Worm (Caenorhabditis elegans): ENCODE measurements around the gene lsm-1.
"Not testable (repeated sequence)": the region's sequence is repeated elsewhere in the genome, so short reads cannot be mapped to it uniquely, and the experiment has no call there.

lsm-1 gene

ce11 chrII:11107828-11108227, 18.9 kb upstream of the lsm-1 start, which contains the start of gene apc-17:
apc-17 (plus strand) TSS chrII:11108128.
- TF ChIP-seq tbx-37 (GFP tag; conservative IDR thresholded peaks at IDR 0.05) (no peak), ama-1 (optimal IDR thresholded peaks at IDR 0.05) (no peak), hmg-4 (GFP tag; optimal IDR thresholded peaks at IDR 0.05) (no peak)

ce11 chrII:11110419-11110818, 16.3 kb upstream of the lsm-1 start:
- TF ChIP-seq pes-1 (GFP tag; IDR thresholded peaks at IDR 0.05), result no peak
- TF ChIP-seq ets-7 (tag; optimal IDR thresholded peaks at IDR 0.05), result no peak
- TF ChIP-seq tbx-37 (GFP tag; conservative IDR thresholded peaks at IDR 0.05), result no peak
- TF ChIP-seq ama-1 (optimal IDR thresholded peaks at IDR 0.05), result no peak
- TF ChIP-seq ceh-36 (tag; optimal IDR thresholded peaks at IDR 0.05), result no peak
- TF ChIP-seq hnd-1 (tag; optimal IDR thresholded peaks at IDR 0.05), result no peak
- TF ChIP-seq sea-1 (GFP tag; conservative IDR thresholded peaks at IDR 0.05), result no peak
- TF ChIP-seq tbx-11 (GFP tag; IDR thresholded peaks at IDR 0.05), result no peak
- no peak for TF ChIP-seq F13C5.2 (tag; optimal IDR thresholded peaks at IDR 0.05)
- no peak for TF ChIP-seq hmbx-1 (tag; optimal IDR thresholded peaks at IDR 0.05)
- no peak for TF ChIP-seq aly-1 (tag; optimal IDR thresholded peaks at IDR 0.05)

DNA sequence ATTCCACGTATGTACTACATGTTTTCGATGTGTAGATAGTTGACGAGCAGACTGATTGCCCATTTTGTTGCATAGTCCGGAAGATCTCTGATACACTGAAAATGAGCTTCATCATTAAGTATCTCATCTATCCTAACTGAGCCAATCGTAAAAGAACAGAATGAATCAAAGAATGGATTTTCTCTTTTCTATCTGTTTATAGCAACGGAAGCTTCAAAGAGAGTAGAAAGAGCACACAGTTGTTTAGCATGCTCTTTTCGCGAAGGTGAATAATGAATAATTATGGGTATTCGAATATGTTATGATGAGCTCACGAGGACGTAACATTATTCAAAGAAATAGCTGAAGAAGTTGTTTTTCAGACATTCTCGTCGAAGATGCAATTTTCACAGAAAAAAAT, 15.6 kb upstream of the lsm-1 start, which contains the start of gene glb-4:
Gene glb-4, minus strand, starts transcription at position 101 of the 400 bp plus-strand sequence.
- TF ChIP-seq flt-1 (GFP tag; IDR thresholded peaks at IDR 0.05) (no peak), ceh-36 (tag; optimal IDR thresholded peaks at IDR 0.05) (no peak), B0310.2 (tag; optimal IDR thresholded peaks at IDR 0.05) (no peak), ets-7 (tag; optimal IDR thresholded peaks at IDR 0.05) (no peak), hmg-4 (GFP tag; optimal IDR thresholded peaks at IDR 0.05) (no peak), F13C5.2 (tag; optimal IDR thresholded peaks at IDR 0.05) (no peak), tbx-11 (GFP tag; IDR thresholded peaks at IDR 0.05) (no peak), ama-1 (optimal IDR thresholded peaks at IDR 0.05) (no peak), pes-1 (GFP tag; IDR thresholded peaks at IDR 0.05) (no peak), sea-1 (GFP tag; conservative IDR thresholded peaks at IDR 0.05) (no peak), hnd-1 (tag; optimal IDR thresholded peaks at IDR 0.05) (no peak), hmbx-1 (tag; optimal IDR thresholded peaks at IDR 0.05) (no peak), aly-1 (tag; optimal IDR thresholded peaks at IDR 0.05) (no peak), ceh-13 (GFP tag; optimal IDR thresholded peaks at IDR 0.05) (no peak), scrt-1 (GFP tag; IDR thresholded peaks at IDR 0.05) (no peak), tbx-37 (GFP tag; conservative IDR thresholded peaks at IDR 0.05) (no peak), tra-4 (tag; optimal IDR thresholded peaks at IDR 0.05) (no peak)

ce11 chrII:11112419-11112818, 14.3 kb upstream of the lsm-1 start, which contains the start of gene mat-2:
mat-2 (plus strand) TSS chrII:11112719.
- TF ChIP-seq B0310.2 (tag; optimal IDR thresholded peaks at IDR 0.05) (no peak), tbx-37 (GFP tag; conservative IDR thresholded peaks at IDR 0.05) (no peak), scrt-1 (GFP tag; IDR thresholded peaks at IDR 0.05) (no peak), hmg-4 (GFP tag; optimal IDR thresholded peaks at IDR 0.05) (no peak), ets-7 (tag; optimal IDR thresholded peaks at IDR 0.05) (no peak), tbx-11 (GFP tag; IDR thresholded peaks at IDR 0.05) (no peak), hnd-1 (tag; optimal IDR thresholded peaks at IDR 0.05) (no peak), F13C5.2 (tag; optimal IDR thresholded peaks at IDR 0.05) (no peak), tra-4 (tag; optimal IDR thresholded peaks at IDR 0.05) (no peak), flt-1 (GFP tag; IDR thresholded peaks at IDR 0.05) (no peak), aly-1 (tag; optimal IDR thresholded peaks at IDR 0.05) (no peak)

ce11 chrII:11121800-11122199, 5.0 kb upstream of the lsm-1 start, which contains the start of gene W10C6.2:
W10C6.2 (minus strand) TSS chrII:11121900.
- TF ChIP-seq pes-1 (GFP tag; IDR thresholded peaks at IDR 0.05); scrt-1 (GFP tag; IDR thresholded peaks at IDR 0.05); tbx-37 (GFP tag; conservative IDR thresholded peaks at IDR 0.05): not testable (repeated sequence)

ce11 chrII:11125059-11125594, 1.6 kb upstream of the lsm-1 start:
- TF ChIP-seq ama-1 (optimal IDR thresholded peaks at IDR 0.05) (no peak), ceh-13 (GFP tag; optimal IDR thresholded peaks at IDR 0.05) (no peak), tbx-37 (GFP tag; conservative IDR thresholded peaks at IDR 0.05) (no peak), aly-1 (tag; optimal IDR thresholded peaks at IDR 0.05) (no peak), hmg-4 (GFP tag; optimal IDR thresholded peaks at IDR 0.05) (no peak)

DNA sequence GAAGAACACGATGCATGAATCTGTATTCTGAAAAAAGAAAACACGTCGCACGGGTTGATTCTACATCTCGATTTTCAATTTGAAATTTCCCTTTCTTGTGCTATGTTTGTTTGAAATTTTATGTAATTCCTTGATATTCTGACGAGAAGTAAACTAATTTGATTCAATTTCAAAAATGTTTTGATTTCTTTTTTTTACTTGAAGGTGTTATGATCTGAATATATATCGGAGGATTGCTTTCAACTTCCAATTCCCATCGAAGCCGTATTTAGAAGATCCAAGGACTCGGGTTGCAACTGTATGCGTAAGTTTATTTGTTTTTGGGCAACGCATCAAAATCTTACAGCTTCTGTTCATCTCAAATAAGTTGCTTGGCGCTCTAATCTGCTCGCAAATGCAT, 614 bp downstream of the lsm-1 start, which contains the start of gene F40F8.1:
Gene F40F8.1, plus strand, starts transcription at position 301 of the 400 bp plus-strand sequence.
- TF ChIP-seq sea-1 (GFP tag; conservative IDR thresholded peaks at IDR 0.05) (no peak), flt-1 (GFP tag; IDR thresholded peaks at IDR 0.05) (no peak), B0310.2 (tag; optimal IDR thresholded peaks at IDR 0.05) (no peak), ceh-13 (GFP tag; optimal IDR thresholded peaks at IDR 0.05) (no peak), aly-1 (tag; optimal IDR thresholded peaks at IDR 0.05) (no peak), ama-1 (optimal IDR thresholded peaks at IDR 0.05) (no peak), ets-7 (tag; optimal IDR thresholded peaks at IDR 0.05) (no peak), tra-4 (tag; optimal IDR thresholded peaks at IDR 0.05) (no peak), pes-1 (GFP tag; IDR thresholded peaks at IDR 0.05) (no peak)

DNA sequence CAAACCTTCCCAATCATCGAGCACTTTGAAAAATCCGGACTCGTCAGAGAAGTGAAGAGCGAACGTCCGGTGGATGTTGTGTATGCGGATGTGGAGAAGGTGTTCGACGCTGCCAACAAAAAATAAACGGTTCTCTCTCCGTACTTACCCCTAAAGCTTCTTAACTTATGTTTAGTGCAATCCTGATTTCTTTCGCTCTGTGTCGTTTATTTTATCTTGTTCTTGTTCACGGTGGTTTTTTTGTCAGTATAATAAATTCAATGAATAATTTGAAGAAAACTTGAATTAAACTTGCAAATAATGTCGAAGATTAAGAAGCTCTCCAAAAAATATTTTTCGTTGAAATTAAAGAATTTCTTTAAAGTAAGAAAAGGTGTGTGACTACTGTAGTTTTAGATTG, 2.2 kb downstream of the lsm-1 start, which contains the start of gene F40F8.3:
Gene F40F8.3, plus strand, starts transcription at position 301 of the 400 bp plus-strand sequence.
- TF ChIP-seq tbx-11 (GFP tag; IDR thresholded peaks at IDR 0.05) (no peak), tra-4 (tag; optimal IDR thresholded peaks at IDR 0.05) (no peak), hmg-4 (GFP tag; optimal IDR thresholded peaks at IDR 0.05) (no peak), aly-1 (tag; optimal IDR thresholded peaks at IDR 0.05) (no peak), hmbx-1 (tag; optimal IDR thresholded peaks at IDR 0.05) (no peak), pes-1 (GFP tag; IDR thresholded peaks at IDR 0.05) (no peak), ceh-36 (tag; optimal IDR thresholded peaks at IDR 0.05) (no peak), F13C5.2 (tag; optimal IDR thresholded peaks at IDR 0.05) (no peak), sea-1 (GFP tag; conservative IDR thresholded peaks at IDR 0.05) (no peak), tbx-37 (GFP tag; conservative IDR thresholded peaks at IDR 0.05) (no peak), scrt-1 (GFP tag; IDR thresholded peaks at IDR 0.05) (no peak), ama-1 (optimal IDR thresholded peaks at IDR 0.05) (no peak)

Data from whole organism, early embryonic.